Fruit fly (Drosophila melanogaster) whole organism, embryonic: ENCODE results near the gene CG6055.

ENCODE experiments used
- CG10959 ChIP-seq: fragments of 200-800 bp; sonication (Bioruptor generic); IDR thresholded peaks from 2 replicates; pipeline ENCODE4 v1.3.6; 2022; ENCODE audit warnings: missing biosample characterization, missing genetic modification characterization
- CG16813 ChIP-seq: fragments of 200-800 bp; sonication (Bioruptor generic); IDR thresholded peaks from 3 replicates; pipeline ENCODE4 v1.3.6; 2022; ENCODE audit warnings: missing biosample characterization, missing genetic modification characterization; ENCODE audit not compliant: partially characterized antibody
- CG9727 ChIP-seq: fragments of 200-800 bp; sonication (Bioruptor generic); optimal IDR thresholded peaks from 3 replicates; lab custom pipeline; 2017; ENCODE audit warnings: missing biosample characterization, mild to moderate bottlenecking, missing genetic modification characterization
- CkIIα-i1 ChIP-seq: fragments of 200-800 bp; sonication (Bioruptor generic); IDR thresholded peaks from 2 replicates; pipeline ENCODE4 v1.3.6; 2022; ENCODE audit warnings: missing biosample characterization, missing genetic modification characterization
- Dip2 ChIP-seq: fragments of 200-800 bp; sonication (Bioruptor generic); IDR thresholded peaks from 2 replicates; pipeline ENCODE4 v1.3.6; 2022; ENCODE audit warnings: missing biosample characterization, missing genetic modification characterization
- dysf ChIP-seq: fragments of 200-800 bp; sonication (Bioruptor generic); IDR thresholded peaks from 3 replicates; pipeline ENCODE4 v1.3.6; 2022; ENCODE audit warnings: missing biosample characterization, missing genetic modification characterization

DNA sequence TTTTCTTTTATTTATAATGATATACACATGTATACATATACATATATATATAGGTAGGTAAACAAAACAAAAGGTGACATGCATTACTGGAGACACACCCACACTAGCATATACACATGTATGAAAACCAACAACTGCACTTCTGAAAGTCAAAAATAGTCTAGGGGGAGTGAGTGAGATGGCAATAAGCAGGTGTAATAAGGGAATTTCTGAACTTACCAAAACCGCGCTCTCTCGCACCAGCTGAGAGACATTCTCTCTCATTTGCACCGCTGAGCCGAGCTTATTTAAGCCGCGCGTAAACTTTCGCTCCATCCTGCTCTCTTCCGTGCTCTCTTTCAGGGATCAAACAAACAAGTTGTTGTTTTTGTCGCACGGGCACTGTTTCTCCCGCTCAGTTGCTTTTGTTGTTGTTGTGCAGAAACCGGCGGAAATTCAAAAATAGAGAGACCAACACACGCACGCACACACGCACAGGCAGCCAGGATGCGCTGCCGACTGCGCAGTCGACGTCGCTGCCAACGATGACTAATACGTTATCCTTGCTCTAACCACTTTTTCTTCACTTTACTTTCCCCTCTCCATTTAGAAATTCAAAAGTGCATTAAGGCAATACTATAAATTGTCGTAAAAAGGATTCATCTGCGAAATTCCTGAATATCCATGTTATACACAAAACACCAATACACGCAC, 29.1 kb downstream of the CG6055 start:
- TF ChIP-seq CG9727 (GFP tag; lab: Kevin White, UChicago) (no peak), dysf (no peak), CG16813 (GFP tag; lab: Robert Waterston, UW) (no peak), CkIIα-i1 (GFP tag; lab: Robert Waterston, UW) (no peak), CG10959 (GFP tag; lab: Robert Waterston, UW) (no peak), Dip2 (GFP tag; lab: Robert Waterston, UW) (no peak)
